Fruit fly (Drosophila melanogaster) whole organism, embryonic: Measurements from ENCODE around the gene Cpsf5.

Experiments
- Ada2b ChIP-seq: fragments of 200-800 bp; sonication (Bioruptor generic); IDR thresholded peaks from 2 replicates; pipeline ENCODE4 v1.3.6; 2022; ENCODE audit warnings: missing biosample characterization, missing genetic modification characterization
- CG10462 ChIP-seq: fragments of 200-800 bp; sonication (Bioruptor generic); optimal IDR thresholded peaks from 2 replicates; lab custom pipeline; 2016; ENCODE audit warnings: missing biosample characterization, missing genetic modification characterization
- CG11504 ChIP-seq: fragments of 200-800 bp; sonication (Bioruptor generic); optimal IDR thresholded peaks from 3 replicates; lab custom pipeline; 2019; ENCODE audit warnings: missing biosample characterization, mild to moderate bottlenecking, missing genetic modification characterization, moderate library complexity
- CG11560 ChIP-seq: fragments of 200-800 bp; sonication (Bioruptor generic); IDR thresholded peaks from 3 replicates; pipeline ENCODE4 v1.3.6; 2022; ENCODE audit warnings: missing biosample characterization, missing genetic modification characterization
- CG12236 ChIP-seq: fragments of 200-800 bp; sonication (Bioruptor generic); optimal IDR thresholded peaks from 2 replicates; lab custom pipeline; 2016; ENCODE audit warnings: missing biosample characterization, missing genetic modification characterization
- CG12942 ChIP-seq: fragments of 200-800 bp; sonication (Bioruptor generic); optimal IDR thresholded peaks from 3 replicates; lab custom pipeline; 2016; ENCODE audit warnings: missing biosample characterization, missing genetic modification characterization
- CG15601 ChIP-seq: fragments of 200-800 bp; sonication (Bioruptor generic); optimal IDR thresholded peaks from 3 replicates; lab custom pipeline; 2019; ENCODE audit warnings: missing biosample characterization, mild to moderate bottlenecking, missing genetic modification characterization, moderate library complexity
- CG1647 ChIP-seq: fragments of 200-800 bp; sonication (Bioruptor generic); optimal IDR thresholded peaks from 3 replicates; lab custom pipeline; 2016; ENCODE audit warnings: missing biosample characterization, missing genetic modification characterization
- CG16815 ChIP-seq: fragments of 200-800 bp; sonication (Bioruptor generic); optimal IDR thresholded peaks from 3 replicates; lab custom pipeline; 2017; ENCODE audit warnings: missing biosample characterization, mild to moderate bottlenecking, missing genetic modification characterization
- CG18262 ChIP-seq: fragments of 200-800 bp; optimal IDR thresholded peaks from 3 replicates; lab custom pipeline; 2019; ENCODE audit warnings: missing biosample characterization, mild to moderate bottlenecking, missing genetic modification characterization, moderate library complexity
- CG18476 ChIP-seq: fragments of 200-800 bp; sonication (Bioruptor generic); optimal IDR thresholded peaks from 2 replicates; lab custom pipeline; 2016; ENCODE audit warnings: missing biosample characterization, mild to moderate bottlenecking, missing genetic modification characterization
- CG31365 ChIP-seq: fragments of 200-800 bp; sonication (Bioruptor generic); optimal IDR thresholded peaks from 2 replicates; lab custom pipeline; 2018; ENCODE audit warnings: missing biosample characterization, mild to moderate bottlenecking, missing genetic modification characterization
- CG32772 ChIP-seq: fragments of 200-800 bp; sonication (Bioruptor generic); IDR thresholded peaks from 2 replicates; pipeline ENCODE4 v1.3.6; 2022; ENCODE audit warnings: missing biosample characterization, missing genetic modification characterization
- CG3838 ChIP-seq: fragments of 200-800 bp; sonication (Bioruptor generic); optimal IDR thresholded peaks from 3 replicates; lab custom pipeline; 2016; ENCODE audit warnings: missing biosample characterization, missing genetic modification characterization
- CG6254 ChIP-seq: fragments of 200-800 bp; sonication (Bioruptor generic); optimal IDR thresholded peaks from 3 replicates; lab custom pipeline; 2017; ENCODE audit warnings: mild to moderate bottlenecking, missing biosample characterization, missing genetic modification reagents, missing genetic modification characterization
- CG6654 ChIP-seq: fragments of 200-800 bp; sonication (Bioruptor generic); optimal IDR thresholded peaks from 2 replicates; lab custom pipeline; 2017; ENCODE audit warnings: missing biosample characterization, mild to moderate bottlenecking, missing genetic modification characterization
- CG6689 ChIP-seq: fragments of 200-800 bp; sonication (Bioruptor generic); IDR thresholded peaks from 2 replicates; pipeline ENCODE4 v1.3.6; 2022; ENCODE audit warnings: missing biosample characterization, missing genetic modification characterization
- CG7372 ChIP-seq: fragments of 200-800 bp; sonication (Bioruptor generic); IDR thresholded peaks from 2 replicates; pipeline ENCODE4 v1.3.6; 2022; ENCODE audit warnings: missing biosample characterization, missing genetic modification characterization
- CG7745 ChIP-seq: fragments of 200-800 bp; sonication (Bioruptor generic); optimal IDR thresholded peaks from 2 replicates; lab custom pipeline; 2018; ENCODE audit warnings: missing biosample characterization, mild to moderate bottlenecking, missing genetic modification characterization, moderate library complexity
- CG8924 ChIP-seq: fragments of 200-800 bp; optimal IDR thresholded peaks from 3 replicates; lab custom pipeline; 2019; ENCODE audit warnings: missing biosample characterization, mild to moderate bottlenecking, missing genetic modification characterization, moderate library complexity
- CG9609 ChIP-seq: fragments of 200-800 bp; sonication (Bioruptor generic); optimal IDR thresholded peaks from 3 replicates; lab custom pipeline; 2016; ENCODE audit warnings: missing biosample characterization, missing genetic modification characterization
- CG9817 ChIP-seq: fragments of 200-800 bp; sonication (Bioruptor generic); optimal IDR thresholded peaks from 2 replicates; lab custom pipeline; 2018; ENCODE audit warnings: missing biosample characterization, mild to moderate bottlenecking, missing genetic modification characterization, moderate library complexity
- CG9876 ChIP-seq: fragments of 200-800 bp; sonication (Bioruptor generic); optimal IDR thresholded peaks from 2 replicates; lab custom pipeline; 2016; ENCODE audit warnings: missing biosample characterization, missing genetic modification characterization
- D19A ChIP-seq: fragments of 200-800 bp; optimal IDR thresholded peaks from 3 replicates; lab custom pipeline; 2019; ENCODE audit warnings: missing biosample characterization, mild to moderate bottlenecking, missing genetic modification characterization, moderate library complexity
- Dbx ChIP-seq: fragments of 200-800 bp; sonication (Bioruptor generic); IDR thresholded peaks from 3 replicates; pipeline ENCODE4 v1.3.6; 2022; ENCODE audit warnings: missing biosample characterization, missing genetic modification characterization
- Dip3 ChIP-seq: fragments of 200-800 bp; sonication (Bioruptor generic); optimal IDR thresholded peaks from 3 replicates; lab custom pipeline; 2016; ENCODE audit warnings: missing biosample characterization, missing genetic modification characterization
- Dref ChIP-seq: fragments of 200-800 bp; sonication (Bioruptor generic); IDR thresholded peaks from 2 replicates; pipeline ENCODE4 v1.3.6; 2022; ENCODE audit warnings: missing biosample characterization, missing genetic modification characterization
- ERR ChIP-seq: fragments of 200-800 bp; sonication (Bioruptor generic); optimal IDR thresholded peaks from 2 replicates; lab custom pipeline; 2016; ENCODE audit warnings: missing biosample characterization, missing genetic modification characterization
- H15 ChIP-seq: fragments of 200-800 bp; sonication (Bioruptor generic); IDR thresholded peaks from 3 replicates; pipeline ENCODE4 v1.3.6; 2022; ENCODE audit warnings: missing biosample characterization, missing genetic modification characterization
- Hr39 ChIP-seq: fragments of >200 bp; optimal IDR thresholded peaks from 2 replicates; lab custom pipeline; 2017
- Max ChIP-seq: fragments of 200-800 bp; sonication (Bioruptor generic); optimal IDR thresholded peaks from 2 replicates; lab custom pipeline; 2016; ENCODE audit warnings: missing biosample characterization, mild to moderate bottlenecking, missing genetic modification characterization
- Nf-YA ChIP-seq: fragments of 200-800 bp; sonication (Bioruptor generic); IDR thresholded peaks from 2 replicates; pipeline ENCODE4 v1.3.6; 2022; ENCODE audit warnings: missing biosample characterization, missing genetic modification characterization
- PHDP ChIP-seq: fragments of 200-800 bp; sonication (Bioruptor generic); optimal IDR thresholded peaks from 3 replicates; lab custom pipeline; 2018; ENCODE audit warnings: missing biosample characterization, mild to moderate bottlenecking, missing genetic modification characterization, moderate library complexity
- Poxn ChIP-seq: fragments of 200-800 bp; sonication (Bioruptor generic); IDR thresholded peaks from 2 replicates; pipeline ENCODE4 v1.3.6; 2022; ENCODE audit warnings: missing biosample characterization, missing genetic modification characterization
- Sox102F ChIP-seq: fragments of 200-800 bp; sonication (Bioruptor generic); optimal IDR thresholded peaks from 2 replicates; lab custom pipeline; 2018; ENCODE audit warnings: missing biosample characterization, mild to moderate bottlenecking, missing genetic modification characterization, moderate library complexity
- Xbp1 ChIP-seq: fragments of 200-800 bp; sonication (Bioruptor generic); optimal IDR thresholded peaks from 3 replicates; lab custom pipeline; 2016; ENCODE audit warnings: missing biosample characterization, mild to moderate bottlenecking, missing genetic modification characterization
- ap ChIP-seq: fragments of 200-800 bp; sonication (Bioruptor generic); IDR thresholded peaks from 2 replicates; pipeline ENCODE4 v1.3.6; 2022; ENCODE audit warnings: missing biosample characterization, missing genetic modification characterization
- ara ChIP-seq: fragments of 200-800 bp; sonication (Bioruptor generic); IDR thresholded peaks from 2 replicates; pipeline ENCODE4 v1.3.6; 2022; ENCODE audit warnings: missing biosample characterization, missing genetic modification characterization
- cas ChIP-seq: fragments of 200-800 bp; sonication (Bioruptor generic); IDR thresholded peaks from 2 replicates; pipeline ENCODE4 v1.3.6; 2022; ENCODE audit warnings: missing biosample characterization, missing genetic modification characterization
- crc ChIP-seq: fragments of 200-800 bp; sonication (Bioruptor generic); optimal IDR thresholded peaks from 2 replicates; lab custom pipeline; 2016; ENCODE audit warnings: missing biosample characterization, missing genetic modification characterization
- cwo ChIP-seq: fragments of 200-800 bp; sonication (Bioruptor generic); optimal IDR thresholded peaks from 3 replicates; lab custom pipeline; 2017; ENCODE audit warnings: missing biosample characterization, missing genetic modification characterization, mild to moderate bottlenecking, moderate library complexity, missing genetic modification reagents
- dmrt11E ChIP-seq: fragments of 200-800 bp; sonication (Bioruptor generic); optimal IDR thresholded peaks from 3 replicates; lab custom pipeline; 2018; ENCODE audit warnings: missing biosample characterization, mild to moderate bottlenecking, missing genetic modification characterization, moderate library complexity
- fd96Cb ChIP-seq: fragments of 200-800 bp; sonication (Bioruptor generic); optimal IDR thresholded peaks from 2 replicates; lab custom pipeline; 2018; ENCODE audit warnings: missing biosample characterization, mild to moderate bottlenecking, missing genetic modification characterization, moderate library complexity
- fu2 ChIP-seq: fragments of 200-800 bp; sonication (Bioruptor generic); optimal IDR thresholded peaks from 2 replicates; lab custom pipeline; 2016; ENCODE audit warnings: missing biosample characterization, missing genetic modification characterization
- lab ChIP-seq: fragments of 200-800 bp; sonication (Bioruptor generic); optimal IDR thresholded peaks from 3 replicates; lab custom pipeline; 2017; ENCODE audit warnings: missing biosample characterization, missing genetic modification characterization, mild to moderate bottlenecking, moderate library complexity, missing genetic modification reagents
- lilli ChIP-seq: fragments of 200-800 bp; sonication (Bioruptor generic); optimal IDR thresholded peaks from 3 replicates; lab custom pipeline; 2016; ENCODE audit warnings: missing biosample characterization, missing genetic modification characterization
- ranshi ChIP-seq: fragments of 200-800 bp; sonication (Bioruptor generic); IDR thresholded peaks from 2 replicates; pipeline ENCODE4 v1.3.6; 2022; ENCODE audit warnings: missing biosample characterization, missing genetic modification characterization
- sens ChIP-seq: fragments of 200-800 bp; sonication (Bioruptor generic); peaks from one replicate; lab custom pipeline; 2016; ENCODE audit warnings: missing biosample characterization, missing genetic modification characterization
- tap ChIP-seq: fragments of 200-800 bp; optimal IDR thresholded peaks from 3 replicates; lab custom pipeline; 2019; ENCODE audit warnings: missing biosample characterization, mild to moderate bottlenecking, missing genetic modification characterization, moderate library complexity
- tna ChIP-seq: fragments of 200-800 bp; sonication (Bioruptor generic); IDR thresholded peaks from 2 replicates; pipeline ENCODE4 v1.3.6; 2022; ENCODE audit warnings: missing biosample characterization, missing genetic modification characterization; ENCODE audit not compliant: partially characterized antibody
- vfl ChIP-seq: fragments of 200-800 bp; sonication (Bioruptor generic); optimal IDR thresholded peaks from 2 replicates; lab custom pipeline; 2016; ENCODE audit warnings: missing biosample characterization, missing genetic modification characterization
- zf30C ChIP-seq: fragments of 200-800 bp; sonication (Bioruptor generic); optimal IDR thresholded peaks from 3 replicates; lab custom pipeline; 2018; ENCODE audit warnings: missing biosample characterization, mild to moderate bottlenecking, missing genetic modification characterization

Cpsf5 gene

DNA sequence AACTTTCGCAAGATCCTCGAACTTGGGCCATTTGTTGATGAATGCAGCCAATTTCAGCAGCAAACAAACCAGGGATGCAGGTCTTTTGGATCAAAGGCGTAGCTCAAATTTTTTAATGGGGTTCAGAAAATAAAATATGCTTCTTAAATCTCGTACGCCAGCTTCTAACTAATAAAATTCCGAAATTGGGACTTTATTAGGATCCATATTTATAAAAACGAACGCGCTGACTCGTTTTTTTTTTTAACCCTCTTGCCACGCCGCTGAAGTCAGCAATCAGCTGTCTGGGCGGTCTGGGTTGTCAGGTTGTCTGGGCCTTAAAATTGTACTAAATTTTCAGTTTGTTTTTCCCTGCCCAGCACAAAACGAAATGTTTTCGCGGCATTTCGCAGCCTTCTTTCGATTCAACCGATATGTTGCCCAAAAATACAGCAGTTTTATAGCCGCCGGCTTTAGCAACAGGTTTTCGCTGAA, 46.8 kb downstream of the Cpsf5 start, which contains the start of gene CG3437 (continued):
- TF ChIP-seq CG9609 (peak; percentile 98), ranshi (GFP tag; lab: Robert Waterston, UW) (peak; percentile 99), Poxn (GFP tag; lab: Robert Waterston, UW) (peak; percentile 96), CG15601 (tag; lab: Kevin White, UChicago) (peak; percentile 97), CG3838 (peak; percentile 96), fu2 (GFP tag; lab: Kevin White, UChicago) (peak; percentile 98), fd96Cb (tag; lab: Kevin White, UChicago) (peak; percentile 99), D19A (peak; percentile 85), CG11504 (peak; percentile 98), cwo (peak; percentile 97), CG12236 (peak; percentile 97), Ada2b (peak; percentile 99), CG18476 (GFP tag; lab: Kevin White, UChicago) (peak; percentile 98), vfl (GFP tag; lab: Kevin White, UChicago) (peak; percentile 97), CG8924 (tag; lab: Kevin White, UChicago) (peak; percentile 96), cas (GFP tag; lab: Robert Waterston, UW) (peak; percentile 98), Max (peak; percentile 97), CG7745 (tag; lab: Kevin White, UChicago) (peak; percentile 87), crc (peak; percentile 95), Xbp1 (GFP tag; lab: Kevin White, UChicago) (peak; percentile 99), CG1647 (peak; percentile 98), CG9817 (tag; lab: Kevin White, UChicago) (peak; percentile 99), CG6254 (GFP tag; lab: Kevin White, UChicago) (peak; percentile 96), Dip3 (GFP tag; lab: Kevin White, UChicago) (peak; percentile 99), CG32772 (GFP tag; lab: Robert Waterston, UW) (peak; percentile 100), CG6654 (GFP tag; lab: Kevin White, UChicago) (peak; percentile 94), lab (peak; percentile 100), Dbx (peak; percentile 99), CG6689 (GFP tag; lab: Robert Waterston, UW) (peak; percentile 99), CG12942 (GFP tag; lab: Kevin White, UChicago) (peak; percentile 98), Dref (GFP tag; lab: Robert Waterston, UW) (peak; percentile 51), CG9876 (GFP tag; lab: Kevin White, UChicago) (peak; percentile 97), dmrt11E (tag; lab: Kevin White, UChicago) (peak; percentile 97), ara (peak; percentile 100), Nf-YA (GFP tag; lab: Robert Waterston, UW) (peak; percentile 98), CG11560 (tag; lab: Robert Waterston, UW) (peak; percentile 94), tap (tag; lab: Kevin White, UChicago) (peak; percentile 94), zf30C (GFP tag; lab: Kevin White, UChicago) (peak; percentile 40), ERR (peak; percentile 97), CG16815 (GFP tag; lab: Kevin White, UChicago) (peak; percentile 98), sens (GFP tag; lab: Kevin White, UChicago) (peak; percentile 100), H15 (peak; percentile 100), PHDP (peak; percentile 99), tna (GFP tag; lab: Robert Waterston, UW) (no peak), CG7372 (GFP tag; lab: Robert Waterston, UW) (peak; percentile 99), Sox102F (GFP tag; lab: Kevin White, UChicago) (peak; percentile 99), CG18262 (tag; lab: Kevin White, UChicago) (peak; percentile 96), ap (GFP tag; lab: Robert Waterston, UW) (peak; percentile 99), Hr39 (lab: Kevin White, UChicago) (no peak), CG10462 (GFP tag; lab: Kevin White, UChicago) (peak; percentile 97), lilli (GFP tag; lab: Kevin White, UChicago) (peak; percentile 99), CG31365 (peak; percentile 93)
